Worm (Caenorhabditis elegans) whole organism, dauer: ENCODE measurements around the gene srz-16.

Source experiments
- unc-62 ChIP-seq: sonication (generic microtip); optimal IDR thresholded peaks from 2 replicates; lab custom pipeline; 2017; ENCODE audit warnings: missing biosample characterization, missing genetic modification reagents, missing genetic modification characterization

srz-16 gene

DNA sequence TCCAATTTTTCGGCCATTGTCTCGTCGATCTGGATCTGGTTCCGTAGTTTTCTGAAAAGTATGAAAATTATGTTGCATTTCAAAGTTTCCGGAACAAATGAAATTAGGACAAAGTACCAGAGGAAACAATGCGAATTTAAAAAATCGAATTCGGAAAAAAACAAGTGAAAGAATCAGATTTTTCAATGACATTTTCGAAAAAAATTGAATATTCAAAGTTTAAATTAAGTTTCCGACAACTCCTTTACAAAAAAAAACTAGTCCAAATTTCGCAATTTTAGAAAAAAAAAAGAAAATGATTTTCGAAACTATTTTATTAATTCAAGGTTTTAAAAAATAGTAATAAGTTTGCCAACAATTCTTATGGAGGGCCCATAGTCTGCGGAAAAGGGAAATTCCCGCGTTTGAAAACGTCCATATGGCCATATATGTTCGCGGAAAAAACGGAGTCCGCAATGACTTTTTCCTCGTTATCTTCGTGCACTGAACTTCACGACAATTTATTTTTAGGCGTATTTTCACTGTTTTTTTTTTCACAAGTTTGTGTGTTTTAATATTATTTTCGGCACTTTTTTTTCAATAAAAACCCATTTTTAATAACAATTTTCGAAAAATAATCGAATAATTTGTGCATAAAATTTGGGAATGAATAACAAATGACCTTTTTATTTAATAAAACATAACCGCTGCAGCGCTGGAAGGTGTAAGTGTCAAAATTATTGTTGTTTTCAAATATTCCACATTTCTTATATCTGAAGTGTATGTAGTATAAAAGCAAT, 5.8 kb upstream of the srz-16 start, which contains the start of the genes fbxa-115 and Y113G7B.27:
TSS of gene fbxa-115 (minus strand) at position 51 of the 779 bp plus-strand sequence.
TSS of gene Y113G7B.27 (plus strand) at position 729 of the 779 bp plus-strand sequence.
- TF ChIP-seq unc-62 (GFP tag; lab: Kevin White, UChicago): no peak

DNA sequence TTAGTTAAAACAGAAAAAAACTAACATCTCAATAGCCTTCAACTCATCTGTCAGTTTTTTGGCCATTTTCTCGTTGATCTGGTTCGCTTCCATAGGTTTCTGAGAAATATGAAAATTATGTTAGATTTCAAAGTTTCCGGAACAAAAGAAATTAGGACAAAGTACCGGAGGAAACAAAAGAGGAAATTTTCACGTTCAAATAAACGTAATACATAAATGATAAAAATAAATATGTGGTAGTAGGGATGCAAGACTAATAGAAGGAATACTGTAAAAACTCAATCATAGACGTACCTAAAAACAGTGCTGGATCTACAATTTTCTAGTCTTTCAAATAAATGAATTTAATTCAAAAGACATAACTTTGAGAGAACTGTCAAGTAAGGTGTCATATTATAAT, 2.3 kb upstream of the srz-16 start, which contains the start of gene fbxa-116:
TSS of gene fbxa-116 (minus strand) at position 101 of the 400 bp plus-strand sequence.
- TF ChIP-seq unc-62 (GFP tag; lab: Kevin White, UChicago): no peak

DNA sequence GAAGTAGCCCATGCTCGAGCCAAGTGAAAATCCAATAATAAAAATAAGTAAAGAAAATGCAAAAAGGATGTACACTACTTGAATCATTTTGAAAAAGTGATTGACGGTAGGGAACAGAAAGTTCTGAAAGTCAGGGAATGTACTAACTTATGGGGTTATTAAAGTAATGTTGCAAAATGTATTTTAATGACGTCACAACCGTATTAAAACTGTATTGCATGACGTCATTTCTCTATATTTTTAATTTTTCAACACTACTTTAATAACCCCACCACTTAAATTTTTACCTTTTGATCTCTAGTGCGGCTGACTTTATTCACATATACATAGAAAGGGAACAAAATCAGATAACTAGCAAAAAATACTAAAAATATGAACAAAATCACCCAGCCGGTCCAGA, 4.2 kb downstream of the srz-16 start:
- TF ChIP-seq unc-62 (GFP tag; lab: Kevin White, UChicago): no peak

DNA sequence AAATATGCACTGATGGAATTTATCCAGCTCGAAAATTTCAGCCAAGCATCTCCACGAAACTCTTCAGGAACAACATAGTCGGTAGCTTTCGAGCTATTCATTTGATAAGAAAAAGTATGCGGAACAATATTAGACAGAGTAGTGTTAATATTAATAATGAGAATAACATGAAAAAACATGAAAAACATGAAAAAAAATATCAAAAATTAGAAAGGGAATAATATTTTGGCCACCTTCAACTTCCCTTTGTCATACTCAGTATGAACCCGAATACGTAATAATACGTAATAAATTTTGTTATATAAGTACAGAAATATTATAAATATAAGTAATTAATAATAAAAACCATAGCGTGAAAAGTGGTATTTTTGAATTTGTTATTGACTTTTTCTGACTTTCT, 14.5 kb downstream of the srz-16 start, which contains the start of gene srw-39:
TSS of gene srw-39 (minus strand) at position 101 of the 400 bp plus-strand sequence.
- TF ChIP-seq unc-62 (GFP tag; lab: Kevin White, UChicago): no peak

DNA sequence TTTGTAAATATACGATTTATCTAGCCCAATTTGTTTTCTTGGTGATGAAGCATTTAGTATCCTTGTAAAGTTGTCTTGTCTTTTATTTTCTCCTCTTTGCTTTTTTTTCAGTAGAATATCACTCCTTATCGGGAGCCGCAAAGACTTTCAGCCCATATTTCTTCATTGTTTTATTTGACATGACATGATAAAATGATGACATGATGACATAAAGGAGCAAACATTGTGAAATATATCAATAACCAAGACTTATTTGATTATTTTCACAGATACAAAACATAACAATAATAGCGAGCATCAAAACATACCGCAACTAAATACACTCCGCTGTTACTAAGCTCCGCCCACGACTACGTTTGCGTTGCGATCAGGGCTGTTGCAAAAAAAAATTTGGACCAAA, 20.7 kb downstream of the srz-16 start:
- no peak for TF ChIP-seq unc-62 (GFP tag; lab: Kevin White, UChicago)

DNA sequence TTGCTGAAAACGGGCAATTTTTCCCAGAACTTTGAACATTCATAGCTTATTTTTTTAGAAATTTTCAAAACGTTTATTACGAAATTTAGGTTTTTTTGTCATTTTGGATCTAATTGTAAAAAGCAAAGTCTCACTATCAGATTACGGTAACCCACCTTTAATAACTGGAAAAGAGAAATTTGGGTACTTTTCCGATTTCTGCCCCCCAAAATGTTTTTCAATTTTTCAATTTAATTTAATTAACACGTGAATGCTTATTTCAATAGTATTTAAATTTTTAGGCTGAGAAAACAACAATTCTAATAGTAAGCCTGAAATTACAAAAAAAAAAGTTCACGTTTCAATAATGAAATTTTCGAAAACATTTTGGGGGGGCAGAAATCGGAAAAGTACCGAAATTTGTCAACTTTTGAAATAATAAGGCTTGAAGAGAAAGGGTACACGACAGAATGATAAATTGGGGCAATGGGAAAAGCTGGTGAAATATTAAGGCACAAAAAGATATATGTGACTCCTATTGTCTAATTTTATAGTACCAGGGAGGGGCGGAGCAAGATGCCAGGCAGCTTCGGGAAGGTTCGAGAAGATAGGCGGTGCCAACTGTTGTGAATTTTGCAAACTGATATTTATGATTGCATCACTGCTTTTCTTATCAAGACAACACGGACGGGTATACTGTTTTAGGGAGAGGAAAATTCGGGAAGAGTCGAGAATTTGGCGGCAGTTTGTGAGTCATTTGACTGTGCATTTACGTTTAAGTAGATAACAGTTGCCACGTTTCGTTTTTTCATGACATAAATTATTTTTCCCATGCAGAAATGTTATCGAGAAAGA, 22.2 kb downstream of the srz-16 start, which contains the start of gene F19B2.5:
TSS of gene F19B2.5 (minus strand) at position 107 of the 834 bp plus-strand sequence.
- no peak for TF ChIP-seq unc-62 (GFP tag; lab: Kevin White, UChicago)

DNA sequence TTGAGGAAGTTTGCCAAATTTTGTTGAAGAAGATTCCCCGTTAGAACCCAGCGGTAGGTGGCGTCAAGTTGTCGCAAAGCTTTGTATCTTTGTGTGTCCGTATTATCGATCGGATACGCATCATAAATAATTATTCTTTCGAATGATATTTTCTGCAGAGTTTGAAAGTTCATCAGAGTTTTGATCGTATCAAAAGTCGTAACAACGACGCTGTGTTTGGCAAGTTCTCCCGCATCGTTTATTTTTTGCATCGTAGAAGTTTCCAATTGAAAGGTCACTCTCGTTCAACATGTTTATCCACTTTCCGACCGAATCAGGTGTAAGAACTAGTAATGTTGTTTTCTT, 23.4 kb downstream of the srz-16 start:
- TF ChIP-seq unc-62 (GFP tag; lab: Kevin White, UChicago): no peak

DNA sequence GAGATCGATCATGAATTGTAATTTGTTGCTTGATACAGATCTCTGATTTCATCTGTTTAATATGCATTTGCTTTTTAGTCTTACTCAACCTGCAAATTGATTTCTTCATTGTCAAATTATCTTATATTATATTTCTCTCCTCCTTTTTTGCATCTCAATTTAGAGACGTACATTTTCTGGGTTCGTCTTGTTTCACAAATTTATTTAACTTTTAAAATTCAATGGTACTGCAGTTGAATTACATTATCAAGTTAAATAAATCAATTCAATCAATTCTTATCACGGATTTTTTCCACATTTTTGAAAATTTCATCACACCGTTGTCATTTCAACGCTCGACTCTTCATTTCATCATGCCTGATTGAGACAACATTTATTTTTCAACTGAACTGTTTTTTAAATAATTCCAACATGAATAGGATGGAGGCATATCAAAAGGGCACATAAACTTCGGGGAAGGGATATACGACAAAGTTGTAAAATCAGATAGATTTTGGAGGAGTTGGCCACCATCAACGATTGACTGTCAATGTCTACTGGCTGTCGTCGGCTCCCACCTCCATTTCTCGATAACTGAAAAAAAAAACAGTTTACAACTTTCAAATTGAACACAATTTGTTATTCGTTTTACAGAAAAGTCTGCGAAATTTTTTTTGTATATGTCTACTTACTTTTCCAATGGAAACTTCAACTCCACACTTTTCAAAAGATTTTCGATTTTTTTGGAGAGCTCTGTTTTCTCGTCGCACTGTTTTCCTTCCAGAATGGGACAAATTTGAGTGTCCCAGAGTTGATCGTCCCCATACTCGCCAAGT, 24.0 kb downstream of the srz-16 start:
- TF ChIP-seq unc-62 (GFP tag; lab: Kevin White, UChicago): no peak

DNA sequence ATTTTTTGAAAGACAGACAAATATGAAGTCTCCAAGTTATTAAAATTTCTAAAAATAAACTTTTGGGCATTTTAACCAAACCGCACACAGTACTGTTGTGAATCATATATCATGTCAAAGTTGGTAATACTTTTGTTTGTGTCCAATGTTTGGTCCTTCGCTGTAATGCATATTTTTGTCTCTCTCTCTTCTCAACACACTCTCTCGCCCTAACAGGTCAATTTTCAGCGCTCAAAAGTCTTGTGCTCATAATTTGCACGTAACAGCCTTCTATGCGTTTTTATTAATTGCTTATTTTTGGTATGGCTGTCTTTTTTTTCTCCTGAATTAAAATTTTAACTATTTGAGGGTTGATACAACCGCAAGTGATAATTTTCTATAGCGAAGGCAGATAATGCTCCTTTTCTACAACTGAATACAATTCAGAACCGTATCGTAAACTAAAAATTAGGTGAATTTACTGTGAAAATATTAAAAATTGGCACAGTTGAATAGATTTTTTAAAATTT, 24.6 kb downstream of the srz-16 start:
- TF ChIP-seq unc-62 (GFP tag; lab: Kevin White, UChicago): no peak

DNA sequence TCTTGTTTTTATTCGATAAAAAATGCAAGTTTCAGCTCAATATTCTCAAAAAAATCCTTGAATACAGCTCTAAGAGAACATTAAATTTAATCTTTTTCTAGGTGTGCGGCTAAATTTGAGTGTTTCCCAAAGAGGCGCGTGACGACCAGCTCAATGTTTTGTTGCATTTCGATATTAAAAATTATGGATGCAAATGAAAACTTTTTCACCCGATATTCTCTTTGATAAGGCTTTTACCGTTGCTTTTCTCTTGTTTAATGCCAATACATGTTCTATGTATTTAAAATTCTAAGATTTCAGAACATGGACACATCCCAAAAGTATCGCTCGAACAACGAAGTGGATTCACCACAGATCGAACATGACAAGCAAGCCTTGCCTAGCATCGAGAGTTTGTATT, 28.3 kb downstream of the srz-16 start, which contains the start of gene F19B2.6:
TSS of gene F19B2.6 (plus strand) at position 301 of the 400 bp plus-strand sequence.
- no peak for TF ChIP-seq unc-62 (GFP tag; lab: Kevin White, UChicago)

DNA sequence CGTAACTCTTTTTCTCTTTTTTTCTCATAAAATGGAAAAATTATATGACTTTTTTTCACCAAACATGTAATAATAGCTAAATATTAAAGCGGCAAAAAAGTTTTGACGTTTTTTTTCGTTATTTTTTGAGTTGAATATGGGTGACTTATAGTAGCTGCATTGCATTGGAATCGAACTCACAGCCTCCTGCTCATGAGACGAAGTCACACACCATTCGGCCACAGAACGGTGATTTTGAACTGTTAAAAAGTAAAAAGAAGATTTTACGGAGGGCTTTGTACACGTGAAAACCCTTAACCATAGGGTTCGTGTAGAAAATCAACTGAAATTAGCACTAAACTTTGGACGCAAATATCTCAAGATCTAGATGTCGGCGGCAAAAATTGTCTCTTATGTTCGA, 34.6 kb downstream of the srz-16 start:
- no peak for TF ChIP-seq unc-62 (GFP tag; lab: Kevin White, UChicago)

DNA sequence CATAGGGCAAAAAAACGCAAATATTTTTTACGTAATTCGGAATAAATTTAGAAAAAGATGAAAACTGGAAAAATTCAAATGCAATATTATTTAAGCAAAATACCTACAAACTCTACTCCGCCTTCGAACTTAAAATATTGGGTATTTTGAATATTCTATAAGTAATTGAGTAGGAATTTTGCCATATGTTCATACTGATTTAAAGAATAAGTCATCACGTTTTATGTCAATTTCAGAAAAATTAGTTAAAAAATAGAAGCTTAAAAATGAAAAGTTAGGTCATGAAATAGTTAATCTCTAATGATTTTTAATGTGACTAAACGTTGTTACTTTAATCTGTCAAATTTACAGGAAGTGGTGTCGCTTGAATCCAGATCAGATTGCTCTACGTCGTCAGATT, 35.0 kb downstream of the srz-16 start, which contains the start of gene F19B2.7:
TSS of gene F19B2.7 (plus strand) at position 301 of the 400 bp plus-strand sequence.
- TF ChIP-seq unc-62 (GFP tag; lab: Kevin White, UChicago): no peak

DNA sequence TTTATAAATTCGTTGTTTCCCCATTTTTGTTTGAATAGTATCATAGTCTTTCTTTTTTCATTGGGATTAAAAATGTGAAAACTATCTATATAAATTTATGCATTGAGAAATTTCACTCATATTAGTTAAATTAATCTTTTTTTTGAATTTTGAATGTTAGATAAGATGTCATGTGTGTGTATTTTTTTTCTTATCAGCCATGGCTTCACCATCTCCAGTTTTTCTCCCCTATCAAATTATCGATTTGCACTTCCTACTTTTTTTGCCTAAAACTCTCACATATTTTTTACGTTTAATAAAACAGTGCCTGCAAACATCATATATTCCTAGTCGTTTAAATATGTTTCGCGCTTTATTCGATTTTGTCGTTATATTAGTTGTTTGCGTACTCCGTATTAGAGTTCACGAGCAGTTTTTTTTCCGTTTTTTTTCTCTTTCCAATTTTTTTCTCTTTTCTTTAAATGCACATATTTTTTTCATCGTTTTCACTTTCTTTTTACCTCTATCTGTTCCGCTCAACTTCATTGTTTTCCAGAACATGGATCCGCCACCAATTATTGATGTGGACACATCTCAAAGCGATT, 38.7 kb downstream of the srz-16 start, which contains the start of gene Y113G7A.13:
TSS of gene Y113G7A.13 (plus strand) at position 534 of the 584 bp plus-strand sequence.
- TF ChIP-seq unc-62 (GFP tag; lab: Kevin White, UChicago): no peak

DNA sequence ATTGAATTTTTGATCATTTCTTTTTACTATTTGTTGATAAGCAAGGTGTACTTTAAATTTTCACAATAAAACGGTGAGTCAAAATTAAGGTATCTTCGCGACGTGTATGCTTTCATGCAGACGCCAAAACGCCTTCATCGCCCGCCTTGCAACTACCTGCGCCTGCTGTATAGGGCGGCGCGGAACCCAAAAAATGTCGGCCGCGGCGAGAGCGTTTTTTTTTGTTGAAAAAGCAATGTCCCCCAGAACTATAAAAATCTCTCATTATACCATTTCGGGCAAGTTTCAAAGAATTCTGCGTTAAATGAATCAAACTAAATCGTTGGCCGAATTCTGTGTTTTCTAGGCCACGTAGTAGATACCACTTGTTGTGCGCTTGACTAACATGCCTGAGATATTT, 42.8 kb downstream of the srz-16 start:
- TF ChIP-seq unc-62 (GFP tag; lab: Kevin White, UChicago): no peak
